Worm (Caenorhabditis elegans): ENCODE data around the gene C31H1.5.

DNA sequence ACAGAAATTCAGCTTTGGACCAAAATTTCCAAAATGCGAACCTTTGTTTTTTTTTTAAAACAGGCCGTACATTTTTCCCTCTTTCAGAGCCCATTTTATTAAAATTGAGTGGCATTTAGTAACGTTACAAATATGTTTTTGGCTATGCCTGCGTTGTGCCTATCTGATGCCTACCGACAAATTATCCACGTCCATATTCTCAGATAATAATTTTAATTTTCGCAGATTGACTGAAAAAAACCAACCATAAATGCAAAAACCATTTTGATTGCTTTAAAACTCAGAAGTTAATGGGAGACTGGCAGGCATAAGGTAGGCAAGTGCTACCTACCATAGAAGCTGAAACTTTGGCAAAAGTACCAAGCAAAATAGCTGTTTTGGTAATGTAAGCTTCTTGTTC lies 35.9 kb downstream of the C31H1.5 start:
- TF ChIP-seq unc-130 (GFP tag; optimal IDR thresholded peaks at IDR 0.05) (no peak), lin-54 (GFP tag; optimal IDR thresholded peaks at IDR 0.05) (no peak), snpc-1.1 (tag; optimal IDR thresholded peaks at IDR 0.05; ENCODE audit: insufficient read depth) (no peak), ets-4 (GFP tag; optimal IDR thresholded peaks at IDR 0.05) (no peak)

Data from whole organism, young adult.